Fruit fly (Drosophila melanogaster) whole organism, wandering third instar larva: ENCODE data around the gene CG14258.

Experiments used
- CG32264 ChIP-seq: fragments of 200-800 bp; sonication (Bioruptor generic); optimal IDR thresholded peaks from 2 replicates; lab custom pipeline; 2016; ENCODE audit warnings: missing biosample characterization, missing genetic modification characterization
- CrebA ChIP-seq: fragments of 200-800 bp; sonication (Bioruptor generic); optimal IDR thresholded peaks from 2 replicates; lab custom pipeline; 2016; ENCODE audit warnings: missing biosample characterization, mild to moderate bottlenecking, missing genetic modification characterization, borderline replicate concordance
- Hr78 ChIP-seq: fragments of >200 bp; optimal IDR thresholded peaks from 2 replicates; lab custom pipeline; 2017; ENCODE audit warnings: missing biosample characterization, missing genetic modification characterization
- Hr83 ChIP-seq: fragments of 200-300 bp; sonication (Bioruptor generic); optimal IDR thresholded peaks from 2 replicates; lab custom pipeline; 2016; ENCODE audit warnings: missing biosample characterization, mild to moderate bottlenecking, missing genetic modification characterization, moderate library complexity; ENCODE audit not compliant: poor library complexity, severe bottlenecking
- Myc ChIP-seq: fragments of >200 bp; optimal IDR thresholded peaks from 2 replicates; lab custom pipeline; 2017
- dmrt93B ChIP-seq: fragments of 200-800 bp; sonication (Bioruptor generic); optimal IDR thresholded peaks from 2 replicates; lab custom pipeline; 2018; ENCODE audit warnings: missing biosample characterization, mild to moderate bottlenecking, missing genetic modification characterization
- ey ChIP-seq: fragments of 200-800 bp; sonication (Bioruptor generic); optimal IDR thresholded peaks from 2 replicates; lab custom pipeline; 2016; ENCODE audit warnings: missing biosample characterization, missing genetic modification characterization
- foxo ChIP-seq, 2 experiments: fragments of 200-800 bp; sonication (Bioruptor generic); optimal IDR thresholded peaks; 2 replicates in 1 of 2; 3 replicates in 1 of 2; lab custom pipeline; 2016 to 2017; ENCODE audit warnings: missing biosample characterization in 2 of 2, missing genetic modification characterization in 2 of 2
- h ChIP-seq: fragments of 200-800 bp; sonication (Bioruptor generic); optimal IDR thresholded peaks from 3 replicates; lab custom pipeline; 2016; ENCODE audit warnings: missing biosample characterization, mild to moderate bottlenecking, missing genetic modification characterization
- lola ChIP-seq: fragments of >200 bp; optimal IDR thresholded peaks from 2 replicates; lab custom pipeline; 2017; ENCODE audit warnings: missing biosample characterization, missing genetic modification characterization
- pan ChIP-seq: fragments of >200 bp; optimal IDR thresholded peaks from 2 replicates; lab custom pipeline; 2017
- psq ChIP-seq: fragments of 200-800 bp; sonication (Bioruptor generic); optimal IDR thresholded peaks from 3 replicates; lab custom pipeline; 2017; ENCODE audit warnings: missing biosample characterization, mild to moderate bottlenecking, missing genetic modification characterization, moderate library complexity
- woc ChIP-seq: sonication (Bioruptor generic); optimal IDR thresholded peaks from 2 replicates; lab custom pipeline; 2016; ENCODE audit warnings: missing biosample characterization, mild to moderate bottlenecking, missing genetic modification characterization

- TF ChIP-seq lola (GFP tag; lab: Kevin White, UChicago) (no peak), foxo (GFP tag; optimal IDR thresholded peaks at IDR 0.05; lab: Kevin White, UChicago) (peak in 1 of 2 experiments; percentile 68), Hr78 (no peak), psq (peak; percentile 51), dmrt93B (GFP tag; lab: Kevin White, UChicago) (peak; percentile 11), Myc (lab: Kevin White, UChicago) (no peak), ey (peak; percentile 75), CG32264 (GFP tag; lab: Kevin White, UChicago) (no peak), h (GFP tag; lab: Kevin White, UChicago) (peak; percentile 74), pan (lab: Kevin White, UChicago) (no peak), woc (GFP tag; lab: Kevin White, UChicago) (peak; percentile 16), CrebA (GFP tag; lab: Kevin White, UChicago) (no peak), Hr83 (GFP tag; lab: Kevin White, UChicago) (no peak)
These were observed 680 bp upstream of the CG14258 start for dm6 chr3R:27092263-27092662.
